Fruit fly (Drosophila melanogaster) whole organism, prepupa: Measurements from ENCODE around the gene CG44037.

ENCODE experiments used
- Eip75B ChIP-seq: fragments of 200-800 bp; sonication (Bioruptor generic); optimal IDR thresholded peaks from 3 replicates; lab custom pipeline; 2016; ENCODE audit warnings: missing biosample characterization, missing genetic modification characterization
- OdsH ChIP-seq: fragments of 200-800 bp; sonication (Bioruptor generic); optimal IDR thresholded peaks from 3 replicates; lab custom pipeline; 2016; ENCODE audit warnings: missing biosample characterization, missing genetic modification characterization
- Sox14 ChIP-seq: fragments of 200-800 bp; sonication (Bioruptor generic); optimal IDR thresholded peaks from 3 replicates; lab custom pipeline; 2016; ENCODE audit warnings: missing biosample characterization, missing genetic modification characterization
- dac ChIP-seq: fragments of 200-800 bp; sonication (Bioruptor generic); optimal IDR thresholded peaks from 2 replicates; lab custom pipeline; 2017; ENCODE audit warnings: missing biosample characterization, mild to moderate bottlenecking, missing genetic modification characterization
- salr ChIP-seq, 2 experiments: fragments of 200-800 bp; sonication (Bioruptor generic); optimal IDR thresholded peaks; 3 replicates each; lab custom pipeline; 2016 to 2018; ENCODE audit warnings: missing biosample characterization in 2 of 2, missing genetic modification characterization in 2 of 2, mild to moderate bottlenecking in 1 of 2
- svp ChIP-seq: fragments of 200-800 bp; sonication (Bioruptor generic); peaks from one replicate; lab custom pipeline; 2016; ENCODE audit warnings: missing biosample characterization, missing genetic modification characterization

The CG44037 gene

DNA sequence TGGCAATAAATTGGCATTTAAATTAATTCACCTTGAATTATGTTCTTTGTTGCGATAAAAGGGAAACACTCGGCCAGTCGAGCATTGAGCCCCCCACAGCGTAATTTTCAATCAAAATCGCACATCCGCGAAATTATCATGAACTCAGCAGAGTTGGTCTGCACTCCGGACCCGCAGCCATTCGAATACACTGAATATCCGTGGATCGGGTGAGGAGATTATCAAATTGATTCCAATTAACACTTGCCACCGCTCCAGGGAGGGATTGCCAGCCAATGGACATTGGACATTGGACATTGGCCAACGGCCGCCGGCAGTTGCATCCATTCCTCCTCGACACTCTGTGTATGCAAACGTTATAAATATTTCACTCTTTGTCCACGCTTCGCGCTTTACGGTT is 49.0 kb downstream of the CG44037 start:
- TF ChIP-seq svp, result peak; percentile 91
- no peak for TF ChIP-seq Sox14

DNA sequence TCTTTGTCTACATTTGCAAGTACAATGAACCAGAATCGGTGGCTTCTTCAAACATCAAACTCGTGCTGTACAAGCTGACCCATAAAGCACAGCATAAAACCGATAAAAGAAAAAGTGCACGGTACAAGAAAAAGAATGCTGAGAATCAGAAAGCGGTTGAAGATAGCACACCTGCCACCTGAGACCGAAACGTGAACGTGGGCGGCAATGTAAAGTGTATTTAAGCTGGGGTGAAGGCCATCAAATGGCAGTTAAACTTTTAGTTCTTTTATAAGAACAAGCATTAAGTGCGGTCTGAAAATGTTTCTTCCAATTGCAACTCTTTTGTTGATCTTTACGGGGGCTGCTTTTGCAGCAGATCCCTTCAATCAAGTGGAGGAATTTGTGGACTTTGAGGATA is 52.5 kb downstream of the CG44037 start, which contains the start of gene CG4066:
Gene CG4066 (plus strand): TSS at position 301 of the 400 bp plus-strand sequence.
- TF ChIP-seq Eip75B (GFP tag; lab: Kevin White, UChicago) (no peak), dac (no peak), OdsH (GFP tag; lab: Kevin White, UChicago) (no peak), salr (GFP tag; optimal IDR thresholded peaks at IDR 0.05; lab: Kevin White, UChicago) (no peak)
